Fruit fly (Drosophila melanogaster): ENCODE data around the gene RnpS1.

Gene RnpS1

DNA sequence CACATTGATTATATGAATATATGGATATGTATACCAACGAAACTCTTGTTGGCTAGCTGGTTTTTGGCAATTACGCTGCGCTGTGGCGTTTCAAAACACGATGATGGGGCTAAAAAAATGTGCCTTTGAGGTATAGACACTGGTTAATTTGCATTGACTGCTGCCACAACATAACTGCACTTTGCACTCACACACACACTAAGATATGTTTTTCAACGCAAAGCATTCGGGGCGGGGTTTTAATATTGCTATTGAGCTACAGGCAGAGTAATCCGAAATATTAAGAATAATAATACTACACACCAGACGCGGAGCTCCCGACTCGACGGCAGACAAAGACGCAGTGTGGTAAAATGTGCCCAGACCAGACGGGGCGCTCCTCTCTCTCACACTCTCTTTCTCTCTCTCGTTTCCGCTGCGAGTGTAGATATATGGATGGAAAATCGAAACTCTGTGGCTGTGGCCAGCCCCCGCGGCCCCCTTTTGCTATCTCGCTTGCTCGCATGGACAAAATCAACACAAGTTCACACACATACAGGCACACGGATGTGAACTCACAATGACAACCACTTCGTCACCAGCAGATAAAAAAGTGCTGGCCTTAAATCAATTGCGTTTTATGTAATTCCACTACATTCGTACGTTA is 698 bp upstream of the RnpS1 start (continued):
- TF ChIP-seq emc (GFP tag; optimal IDR thresholded peaks at IDR 0.05): no peak
- TF ChIP-seq CG2889 (GFP tag; IDR thresholded peaks at IDR 0.05): no peak
- no peak for TF ChIP-seq hb (GFP tag; IDR thresholded peaks at IDR 0.05; ENCODE audit: partially characterized antibody)
- TF ChIP-seq Ssrp (tag; optimal IDR thresholded peaks at IDR 0.05): no peak
- no peak for TF ChIP-seq CG8388 (GFP tag; optimal IDR thresholded peaks at IDR 0.05)
- peak; percentile 5 for TF ChIP-seq CG3995 (GFP tag; optimal IDR thresholded peaks at IDR 0.05)
- TF ChIP-seq Spps (tag; optimal IDR thresholded peaks at IDR 0.05): no peak
- no peak for TF ChIP-seq CG11560 (tag; IDR thresholded peaks at IDR 0.05)
- no peak for TF ChIP-seq CG13424 (tag; optimal IDR thresholded peaks at IDR 0.05)
- no peak for TF ChIP-seq dimm (GFP tag; IDR thresholded peaks at IDR 0.05)
- TF ChIP-seq CG12104 (GFP tag; optimal IDR thresholded peaks at IDR 0.05): no peak
- no peak for TF ChIP-seq bbx (GFP tag; IDR thresholded peaks at IDR 0.05; ENCODE audit: partially characterized antibody)
- peak; percentile 53 for TF ChIP-seq CG8924 (tag; optimal IDR thresholded peaks at IDR 0.05)
- TF ChIP-seq CG8281 (tag; optimal IDR thresholded peaks at IDR 0.05): peak; percentile 11
- no peak for TF ChIP-seq CG10565 (GFP tag; optimal IDR thresholded peaks at IDR 0.05)
- TF ChIP-seq pita (GFP tag; optimal IDR thresholded peaks at IDR 0.05): no peak
- peak; percentile 31 for TF ChIP-seq CG7556 (GFP tag; optimal IDR thresholded peaks at IDR 0.05)
- TF ChIP-seq tap (tag; optimal IDR thresholded peaks at IDR 0.05): no peak
- TF ChIP-seq kay (GFP tag; optimal IDR thresholded peaks at IDR 0.05): peak; percentile 43
- no peak for TF ChIP-seq toy (GFP tag; IDR thresholded peaks at IDR 0.05)
- TF ChIP-seq crp (GFP tag; optimal IDR thresholded peaks at IDR 0.05): no peak
- no peak for TF ChIP-seq Blimp-1 (GFP tag; optimal IDR thresholded peaks at IDR 0.05)
- TF ChIP-seq hbn (GFP tag; IDR thresholded peaks at IDR 0.05; ENCODE audit: partially characterized antibody): no peak
- peak; percentile 44 for TF ChIP-seq corto (GFP tag; optimal IDR thresholded peaks at IDR 0.05)
- peak; percentile 98 for TF ChIP-seq onecut (GFP tag; IDR thresholded peaks at IDR 0.05)
- no peak for TF ChIP-seq CG4854 (GFP tag; optimal IDR thresholded peaks at IDR 0.05)
- peak; percentile 27 for TF ChIP-seq en (GFP tag; optimal IDR thresholded peaks at IDR 0.05)
- peak; percentile 82 for TF ChIP-seq CG6765 (GFP tag; optimal IDR thresholded peaks at IDR 0.05)
- no peak for TF ChIP-seq CG14014 (GFP tag; IDR thresholded peaks at IDR 0.05)
- no peak for TF ChIP-seq nmo (GFP tag; optimal IDR thresholded peaks at IDR 0.05)
- no peak for TF ChIP-seq CG9876 (GFP tag; optimal IDR thresholded peaks at IDR 0.05)
- TF ChIP-seq Camta (GFP tag; optimal IDR thresholded peaks at IDR 0.05): peak; percentile 46
- TF ChIP-seq Rfx (GFP tag; IDR thresholded peaks at IDR 0.05): no peak
- TF ChIP-seq gt (GFP tag; IDR thresholded peaks at IDR 0.05): no peak
- no peak for TF ChIP-seq Dp (GFP tag; optimal IDR thresholded peaks at IDR 0.05)
- TF ChIP-seq CG14710 (tag; optimal IDR thresholded peaks at IDR 0.05): no peak
- TF ChIP-seq Chrac-16 (GFP tag; optimal IDR thresholded peaks at IDR 0.05): no peak
- TF ChIP-seq CG1233 (GFP tag; optimal IDR thresholded peaks at IDR 0.05): peak; percentile 54
- TF ChIP-seq CG7928 (GFP tag; optimal IDR thresholded peaks at IDR 0.05): peak; percentile 60
- no peak for TF ChIP-seq ems (GFP tag; optimal IDR thresholded peaks at IDR 0.05)
- TF ChIP-seq CG34422 (GFP tag; IDR thresholded peaks at IDR 0.05): no peak
- peak; percentile 48 for TF ChIP-seq bigmax (GFP tag; optimal IDR thresholded peaks at IDR 0.05)
- TF ChIP-seq MESR4 (GFP tag; optimal IDR thresholded peaks at IDR 0.05): peak; percentile 96
- no peak for TF ChIP-seq CG12236 (GFP tag; optimal IDR thresholded peaks at IDR 0.05)
- peak in 1 of 2 experiments; percentile 17 for TF ChIP-seq Hr51 (GFP tag; optimal IDR thresholded peaks at IDR 0.05)
- peak; percentile 87 for TF ChIP-seq CG17912 (GFP tag; optimal IDR thresholded peaks at IDR 0.05)
- no peak for TF ChIP-seq Dek (tag; optimal IDR thresholded peaks at IDR 0.05)
- TF ChIP-seq CG8290 (GFP tag; optimal IDR thresholded peaks at IDR 0.05): no peak
- peak; percentile 46 to 73 for TF ChIP-seq CG8290 (tag; optimal IDR thresholded peaks at IDR 0.05)
- no peak for TF ChIP-seq br (optimal IDR thresholded peaks at IDR 0.05)
